Fruit fly (Drosophila melanogaster) whole organism, prepupa: ENCODE results near the gene CG17272.
A peak's percentile ranks its signal among the peaks of the same experiment; 100 is the strongest.

Experiments used
- CG10631 ChIP-seq: fragments of 200-800 bp; sonication (Bioruptor generic); optimal IDR thresholded peaks from 2 replicates; lab custom pipeline; 2016; ENCODE audit warnings: missing biosample characterization, missing genetic modification characterization
- CG10669 ChIP-seq: fragments of 200-800 bp; sonication (Bioruptor generic); optimal IDR thresholded peaks from 3 replicates; lab custom pipeline; 2018; ENCODE audit warnings: missing biosample characterization, mild to moderate bottlenecking, missing genetic modification characterization, moderate library complexity
- CG11294 ChIP-seq: fragments of 200-800 bp; sonication (Bioruptor generic); IDR thresholded peaks from 2 replicates; pipeline ENCODE4 v1.3.6; 2022; ENCODE audit warnings: missing biosample characterization, missing genetic modification characterization
- CG11902 ChIP-seq: fragments of 200-800 bp; sonication (Bioruptor generic); optimal IDR thresholded peaks from 3 replicates; lab custom pipeline; 2016; ENCODE audit warnings: missing biosample characterization, missing genetic modification characterization
- CG15336 ChIP-seq: fragments of 200-800 bp; sonication (Bioruptor generic); IDR thresholded peaks from 2 replicates; pipeline ENCODE4 v1.3.6; 2022; ENCODE audit warnings: missing biosample characterization, missing genetic modification characterization
- CG3032 ChIP-seq: fragments of 200-800 bp; optimal IDR thresholded peaks from 2 replicates; lab custom pipeline; 2019; ENCODE audit warnings: missing biosample characterization, mild to moderate bottlenecking, missing genetic modification characterization, moderate library complexity
- CG3919 ChIP-seq: fragments of 200-800 bp; sonication (Bioruptor generic); optimal IDR thresholded peaks from 3 replicates; lab custom pipeline; 2016; ENCODE audit warnings: missing biosample characterization, missing genetic modification characterization
- CG4318 ChIP-seq: fragments of 200-800 bp; sonication (Bioruptor generic); optimal IDR thresholded peaks from 3 replicates; lab custom pipeline; 2017; ENCODE audit warnings: missing biosample characterization, mild to moderate bottlenecking, missing genetic modification characterization
- CG6163 ChIP-seq: fragments of 200-800 bp; sonication (Bioruptor generic); IDR thresholded peaks from 3 replicates; pipeline ENCODE4 v1.3.6; 2022; ENCODE audit warnings: missing biosample characterization, missing genetic modification characterization
- CG6276 ChIP-seq: fragments of 200-800 bp; sonication (Bioruptor generic); optimal IDR thresholded peaks from 2 replicates; lab custom pipeline; 2017; ENCODE audit warnings: missing biosample characterization, mild to moderate bottlenecking, missing genetic modification characterization
- CG6792 ChIP-seq: fragments of 200-800 bp; sonication (Bioruptor generic); optimal IDR thresholded peaks from 3 replicates; lab custom pipeline; 2016; ENCODE audit warnings: missing biosample characterization, missing genetic modification characterization
- CG6854 ChIP-seq: fragments of 200-800 bp; sonication (Bioruptor generic); optimal IDR thresholded peaks from 2 replicates; lab custom pipeline; 2017; ENCODE audit warnings: missing biosample characterization, mild to moderate bottlenecking, missing genetic modification characterization
- CG7368 ChIP-seq: fragments of 200-800 bp; sonication (Bioruptor generic); optimal IDR thresholded peaks from 3 replicates; lab custom pipeline; 2016; ENCODE audit warnings: missing biosample characterization, missing genetic modification characterization
- CG8119 ChIP-seq: fragments of 200-800 bp; sonication (Bioruptor generic); IDR thresholded peaks from 3 replicates; pipeline ENCODE4 v1.3.6; 2022; ENCODE audit warnings: missing biosample characterization, missing genetic modification characterization
- CG9139 ChIP-seq: fragments of 200-800 bp; sonication (Bioruptor generic); optimal IDR thresholded peaks from 3 replicates; lab custom pipeline; 2017; ENCODE audit warnings: missing biosample characterization, mild to moderate bottlenecking, missing genetic modification characterization
- Eip75B ChIP-seq: fragments of 200-800 bp; sonication (Bioruptor generic); optimal IDR thresholded peaks from 3 replicates; lab custom pipeline; 2016; ENCODE audit warnings: missing biosample characterization, missing genetic modification characterization
- Eip78C ChIP-seq: fragments of 200-800 bp; sonication (Bioruptor generic); peaks from one replicate; lab custom pipeline; 2016; ENCODE audit warnings: missing biosample characterization, missing genetic modification characterization
- Eip93F ChIP-seq: fragments of 200-800 bp; sonication (Bioruptor generic); optimal IDR thresholded peaks from 2 replicates; lab custom pipeline; 2016; ENCODE audit warnings: missing biosample characterization, mild to moderate bottlenecking, missing genetic modification characterization
- Ets21C ChIP-seq: fragments of 200-800 bp; sonication (Bioruptor generic); optimal IDR thresholded peaks from 3 replicates; lab custom pipeline; 2016; ENCODE audit warnings: missing biosample characterization, missing genetic modification characterization
- Ets96B ChIP-seq: fragments of 200-800 bp; optimal IDR thresholded peaks from 2 replicates; lab custom pipeline; 2019; ENCODE audit warnings: missing biosample characterization, mild to moderate bottlenecking, missing genetic modification characterization, moderate library complexity
- Gug ChIP-seq: fragments of 200-800 bp; sonication (Bioruptor generic); IDR thresholded peaks from 2 replicates; pipeline ENCODE4 v1.3.6; 2022; ENCODE audit warnings: missing biosample characterization, missing genetic modification characterization
- Hr38 ChIP-seq: sonication (Bioruptor generic); optimal IDR thresholded peaks from 2 replicates; lab custom pipeline; 2016; ENCODE audit warnings: missing biosample characterization, missing genetic modification characterization
- Hr39 ChIP-seq: fragments of 200-800 bp; sonication (Bioruptor generic); optimal IDR thresholded peaks from 2 replicates; lab custom pipeline; 2016; ENCODE audit warnings: missing biosample characterization, missing genetic modification characterization
- Hr4 ChIP-seq: fragments of 200-800 bp; sonication (Bioruptor generic); optimal IDR thresholded peaks from 3 replicates; lab custom pipeline; 2016; ENCODE audit warnings: missing biosample characterization, missing genetic modification characterization
- Lpt ChIP-seq: fragments of 200-800 bp; sonication (Bioruptor generic); optimal IDR thresholded peaks from 3 replicates; lab custom pipeline; 2016; ENCODE audit warnings: missing biosample characterization, missing genetic modification characterization
- OdsH ChIP-seq: fragments of 200-800 bp; sonication (Bioruptor generic); optimal IDR thresholded peaks from 3 replicates; lab custom pipeline; 2016; ENCODE audit warnings: missing biosample characterization, missing genetic modification characterization
- Smox ChIP-seq: fragments of 200-800 bp; sonication (Bioruptor generic); optimal IDR thresholded peaks from 3 replicates; lab custom pipeline; 2016; ENCODE audit warnings: missing biosample characterization, missing genetic modification characterization
- Sox102F ChIP-seq: fragments of 200-800 bp; sonication (Bioruptor generic); optimal IDR thresholded peaks from 2 replicates; lab custom pipeline; 2016; ENCODE audit warnings: missing biosample characterization, mild to moderate bottlenecking, missing genetic modification characterization
- Sox14 ChIP-seq: fragments of 200-800 bp; sonication (Bioruptor generic); optimal IDR thresholded peaks from 3 replicates; lab custom pipeline; 2016; ENCODE audit warnings: missing biosample characterization, missing genetic modification characterization
- Sox15 ChIP-seq: fragments of 200-800 bp; sonication (Bioruptor generic); optimal IDR thresholded peaks from 3 replicates; lab custom pipeline; 2016; ENCODE audit warnings: missing biosample characterization, missing genetic modification characterization
- achi ChIP-seq: fragments of 200-800 bp; sonication (Bioruptor generic); optimal IDR thresholded peaks from 3 replicates; lab custom pipeline; 2016; ENCODE audit warnings: missing biosample characterization, missing genetic modification characterization
- cyc ChIP-seq: fragments of 200-800 bp; sonication (Bioruptor generic); optimal IDR thresholded peaks from 3 replicates; lab custom pipeline; 2016; ENCODE audit warnings: missing biosample characterization, missing genetic modification characterization
- dac ChIP-seq: fragments of 200-800 bp; sonication (Bioruptor generic); optimal IDR thresholded peaks from 2 replicates; lab custom pipeline; 2017; ENCODE audit warnings: missing biosample characterization, mild to moderate bottlenecking, missing genetic modification characterization
- eg ChIP-seq: fragments of 200-800 bp; sonication (Bioruptor generic); IDR thresholded peaks from 3 replicates; pipeline ENCODE4 v1.3.6; 2022; ENCODE audit warnings: missing biosample characterization, missing genetic modification characterization
- esn ChIP-seq: fragments of 200-800 bp; sonication (Bioruptor generic); optimal IDR thresholded peaks from 2 replicates; lab custom pipeline; 2016; ENCODE audit warnings: missing biosample characterization, mild to moderate bottlenecking, missing genetic modification characterization, moderate library complexity
- fd85E ChIP-seq: fragments of 200-800 bp; sonication (Bioruptor generic); optimal IDR thresholded peaks from 3 replicates; lab custom pipeline; 2016; ENCODE audit warnings: missing biosample characterization, missing genetic modification characterization
- fkh ChIP-seq: fragments of 200-800 bp; sonication (Bioruptor generic); optimal IDR thresholded peaks from 3 replicates; lab custom pipeline; 2017; ENCODE audit warnings: missing biosample characterization, mild to moderate bottlenecking, missing genetic modification characterization, moderate library complexity
- lz ChIP-seq: fragments of 200-800 bp; sonication (Bioruptor generic); optimal IDR thresholded peaks from 3 replicates; lab custom pipeline; 2016; ENCODE audit warnings: missing biosample characterization, missing genetic modification characterization
- net ChIP-seq: fragments of 200-800 bp; sonication (Bioruptor generic); optimal IDR thresholded peaks from 3 replicates; lab custom pipeline; 2016; ENCODE audit warnings: missing biosample characterization, missing genetic modification characterization
- pdm3 ChIP-seq: fragments of 200-800 bp; sonication (Bioruptor generic); optimal IDR thresholded peaks from 3 replicates; lab custom pipeline; 2016; ENCODE audit warnings: missing biosample characterization, missing genetic modification characterization
- salr ChIP-seq, 2 experiments: fragments of 200-800 bp; sonication (Bioruptor generic); optimal IDR thresholded peaks; 3 replicates each; lab custom pipeline; 2016 to 2018; ENCODE audit warnings: missing biosample characterization in 2 of 2, missing genetic modification characterization in 2 of 2, mild to moderate bottlenecking in 1 of 2
- spab ChIP-seq: fragments of 200-800 bp; sonication (Bioruptor generic); optimal IDR thresholded peaks from 2 replicates; lab custom pipeline; 2017; ENCODE audit warnings: missing biosample characterization, mild to moderate bottlenecking, missing genetic modification characterization, missing genetic modification reagents
- ss ChIP-seq, 2 experiments: fragments of 200-800 bp; sonication (Bioruptor generic); optimal IDR thresholded peaks; 2 replicates in 1 of 2; 3 replicates in 1 of 2; lab custom pipeline; 2017 to 2018; ENCODE audit warnings: mild to moderate bottlenecking in 2 of 2, missing biosample characterization in 2 of 2, missing genetic modification characterization in 2 of 2, moderate library complexity in 1 of 2
- svp ChIP-seq: fragments of 200-800 bp; sonication (Bioruptor generic); peaks from one replicate; lab custom pipeline; 2016; ENCODE audit warnings: missing biosample characterization, missing genetic modification characterization
- topi ChIP-seq: fragments of 200-800 bp; sonication (Bioruptor generic); optimal IDR thresholded peaks from 3 replicates; lab custom pipeline; 2016; ENCODE audit warnings: missing biosample characterization, missing genetic modification characterization

CG17272 gene

DNA sequence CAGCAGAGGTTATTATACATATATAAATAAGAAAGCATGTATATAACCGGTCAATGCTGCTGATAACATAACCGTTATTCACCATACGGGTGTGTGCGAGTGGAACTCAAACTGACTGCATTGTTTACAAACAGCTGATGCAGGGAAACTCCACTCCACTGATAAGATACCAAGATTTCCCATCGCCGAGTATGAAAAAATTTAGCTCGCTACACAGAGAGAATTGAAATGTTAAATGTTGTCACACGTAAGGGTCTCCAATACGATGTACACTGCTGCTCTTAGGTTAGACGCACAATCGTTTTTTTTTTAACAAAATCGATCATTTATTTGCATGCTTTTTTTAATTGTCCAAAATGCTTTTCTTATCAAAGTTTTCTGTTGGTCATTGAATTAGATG lies 9.6 kb upstream of the CG17272 start (continued):
- TF ChIP-seq CG4318 (GFP tag; lab: Kevin White, UChicago) (peak; percentile 25), ss (GFP tag; optimal IDR thresholded peaks at IDR 0.05; lab: Kevin White, UChicago) (no peak), achi (GFP tag; lab: Kevin White, UChicago) (peak; percentile 26), CG9139 (GFP tag; lab: Kevin White, UChicago) (no peak), Eip75B (GFP tag; lab: Kevin White, UChicago) (peak; percentile 20), Ets21C (no peak), Eip93F (GFP tag; lab: Kevin White, UChicago) (peak; percentile 55), CG3032 (tag; lab: Kevin White, UChicago) (no peak), Hr4 (GFP tag; lab: Kevin White, UChicago) (peak; percentile 59), Gug (GFP tag; lab: Robert Waterston, UW) (no peak), svp (GFP tag; lab: Kevin White, UChicago) (peak; percentile 80), CG3919 (GFP tag; lab: Kevin White, UChicago) (peak; percentile 21), CG15336 (GFP tag; lab: Robert Waterston, UW) (peak; percentile 64; the same call in 1 of the 2 replicates), net (no peak), Hr39 (GFP tag; lab: Kevin White, UChicago) (peak; percentile 28), Hr38 (GFP tag; lab: Kevin White, UChicago) (no peak)

DNA sequence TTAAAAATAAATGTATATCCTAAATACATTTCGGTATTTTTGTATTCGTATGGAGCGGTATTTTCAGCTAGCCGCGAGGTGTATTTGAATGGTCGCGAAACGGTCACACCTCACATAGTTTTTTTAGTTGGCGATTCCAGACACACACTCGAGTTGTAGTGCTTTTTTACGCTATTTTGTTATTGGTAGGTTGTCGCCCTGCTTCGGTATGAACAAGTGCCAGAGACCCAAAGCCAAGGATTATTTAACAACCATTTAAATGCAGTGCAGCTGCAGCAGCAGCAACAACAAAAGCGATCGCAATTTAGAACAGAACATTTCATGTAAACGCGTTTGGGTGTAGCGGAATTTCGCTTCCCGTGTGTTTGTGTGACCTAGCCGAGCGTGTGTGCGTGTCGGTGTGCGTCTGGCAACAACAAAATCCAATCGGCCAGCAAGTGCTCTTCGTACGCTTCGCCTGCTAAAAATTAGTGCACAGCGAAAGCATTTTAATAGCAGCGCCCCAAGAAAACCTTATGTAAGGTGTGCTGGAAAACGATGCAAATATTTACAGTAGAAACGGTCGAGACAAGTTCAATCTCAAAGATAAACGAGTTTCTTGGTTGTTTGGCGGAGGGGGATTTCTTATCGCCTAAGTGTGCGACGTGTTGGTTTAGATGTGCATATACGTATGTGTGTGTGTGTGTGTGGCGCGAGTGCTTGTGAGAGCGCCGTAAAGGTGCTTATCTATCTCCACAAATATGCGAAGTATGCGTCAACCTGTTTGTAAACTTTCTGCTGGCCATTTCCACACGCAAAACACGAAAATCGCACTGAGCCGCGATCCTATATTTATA lies 8.9 kb upstream of the CG17272 start, which contains the start of gene Synd:
TSS of gene Synd (plus strand) at position 111 of the 836 bp plus-strand sequence.
- peak; percentile 40 for TF ChIP-seq CG6276 (GFP tag; lab: Kevin White, UChicago)
- peak in 1 of 2 experiments; percentile 24 for TF ChIP-seq salr (GFP tag; optimal IDR thresholded peaks at IDR 0.05; lab: Kevin White, UChicago)
- peak; percentile 51 for TF ChIP-seq Lpt (GFP tag; lab: Kevin White, UChicago)
- peak; percentile 53; the same call in 1 of the 3 replicates for TF ChIP-seq CG8119
- no peak for TF ChIP-seq CG11902 (GFP tag; lab: Kevin White, UChicago)
- TF ChIP-seq CG3032 (tag; lab: Kevin White, UChicago) = no peak
- TF ChIP-seq fkh (GFP tag; lab: Kevin White, UChicago) = peak; percentile 79
- TF ChIP-seq Sox102F = no peak
- TF ChIP-seq Eip93F (GFP tag; lab: Kevin White, UChicago) = no peak
- TF ChIP-seq CG6163 (GFP tag; lab: Robert Waterston, UW) = peak; percentile 13; the same call in 2 of the 3 replicates
- no peak for TF ChIP-seq Ets21C
- TF ChIP-seq OdsH (GFP tag; lab: Kevin White, UChicago) = peak; percentile 43
- peak; percentile 57 for TF ChIP-seq CG3919 (GFP tag; lab: Kevin White, UChicago)
- TF ChIP-seq CG9139 (GFP tag; lab: Kevin White, UChicago) = peak; percentile 39
- TF ChIP-seq CG6854 (GFP tag; lab: Kevin White, UChicago) = peak; percentile 24
- no peak for TF ChIP-seq Smox (GFP tag; lab: Kevin White, UChicago)
- TF ChIP-seq dac = no peak
- no peak for TF ChIP-seq spab (GFP tag; lab: Kevin White, UChicago)
- TF ChIP-seq Ets96B (tag; lab: Kevin White, UChicago) = no peak
- TF ChIP-seq svp (GFP tag; lab: Kevin White, UChicago) = peak; percentile 67
- peak; percentile 47 for TF ChIP-seq Eip75B (GFP tag; lab: Kevin White, UChicago)
- TF ChIP-seq CG7368 (GFP tag; lab: Kevin White, UChicago) = peak; percentile 39
- peak; percentile 59 to 65 for TF ChIP-seq ss (GFP tag; optimal IDR thresholded peaks at IDR 0.05; lab: Kevin White, UChicago)
- peak; percentile 13 for TF ChIP-seq CG10631 (GFP tag; lab: Kevin White, UChicago)
- peak; percentile 42 for TF ChIP-seq esn (GFP tag; lab: Kevin White, UChicago)
- TF ChIP-seq pdm3 (GFP tag; lab: Kevin White, UChicago) = peak; percentile 28
- no peak for TF ChIP-seq CG4318 (GFP tag; lab: Kevin White, UChicago)
- TF ChIP-seq CG6792 (GFP tag; lab: Kevin White, UChicago) = peak; percentile 43
- TF ChIP-seq Sox14 (GFP tag; lab: Kevin White, UChicago) = peak; percentile 27
- no peak for TF ChIP-seq net
- peak; percentile 11 for TF ChIP-seq cyc (GFP tag; lab: Kevin White, UChicago)
- TF ChIP-seq CG11294 (GFP tag; lab: Robert Waterston, UW) = peak; percentile 32; the same call in 1 of the 2 replicates
- TF ChIP-seq fd85E (GFP tag; lab: Kevin White, UChicago) = no peak
- TF ChIP-seq Hr39 (GFP tag; lab: Kevin White, UChicago) = peak; percentile 41
- TF ChIP-seq CG15336 (GFP tag; lab: Robert Waterston, UW) = 0 out of 2 replicates have a peak, but pooled peaks have one; percentile 34
- TF ChIP-seq Eip78C (GFP tag; lab: Kevin White, UChicago) = peak; percentile 37
- no peak for TF ChIP-seq Gug (GFP tag; lab: Robert Waterston, UW)
- peak; percentile 41 for TF ChIP-seq lz (GFP tag; lab: Kevin White, UChicago)
- peak; percentile 32 for TF ChIP-seq Hr4 (GFP tag; lab: Kevin White, UChicago)
- no peak for TF ChIP-seq Sox15 (GFP tag; lab: Kevin White, UChicago)
- TF ChIP-seq CG10669 = peak; percentile 3
- peak; percentile 28 for TF ChIP-seq topi (GFP tag; lab: Kevin White, UChicago)
- TF ChIP-seq eg = peak; percentile 47; the same call in 2 of the 3 replicates
- TF ChIP-seq achi (GFP tag; lab: Kevin White, UChicago) = no peak
